Worm (Caenorhabditis elegans) whole organism, L3 larva: ENCODE data around the gene F55C12.6.

Experiments used
- R02D3.7 ChIP-seq: fragments of 150-350 bp; optimal IDR thresholded peaks from 2 replicates; lab custom pipeline; 2014; ENCODE audit warnings: missing biosample characterization, missing genetic modification characterization
- aly-2 ChIP-seq: fragments of 150-350 bp; optimal IDR thresholded peaks from 2 replicates; lab custom pipeline; 2014; ENCODE audit warnings: missing biosample characterization, missing genetic modification characterization
- ama-1 ChIP-seq: fragments of 150-350 bp; optimal IDR thresholded peaks from 2 replicates; lab custom pipeline; 2018
- ceh-16 ChIP-seq: sonication (generic microtip); optimal IDR thresholded peaks from 2 replicates; lab custom pipeline; 2017; ENCODE audit warnings: missing biosample characterization, missing genetic modification characterization
- ceh-28 ChIP-seq: fragments of 150-350 bp; optimal IDR thresholded peaks from 2 replicates; lab custom pipeline; 2014; ENCODE audit warnings: missing biosample characterization, missing genetic modification reagents, missing genetic modification characterization
- ceh-82 ChIP-seq: fragments of 150-350 bp; optimal IDR thresholded peaks from 2 replicates; lab custom pipeline; 2014; ENCODE audit warnings: missing biosample characterization, missing genetic modification characterization
- ceh-9 ChIP-seq: sonication (generic microtip); optimal IDR thresholded peaks from 2 replicates; lab custom pipeline; 2018; ENCODE audit warnings: missing biosample characterization, missing genetic modification characterization
- daf-12 ChIP-seq: fragments of 150-350 bp; optimal IDR thresholded peaks from 2 replicates; lab custom pipeline; 2014; ENCODE audit warnings: missing biosample characterization, missing genetic modification reagents, missing genetic modification characterization
- egl-27 ChIP-seq: sonication (generic microtip); optimal IDR thresholded peaks from 4 replicates; lab custom pipeline; 2017; ENCODE audit warnings: missing biosample characterization, missing genetic modification reagents, missing genetic modification characterization
- elt-1 ChIP-seq: fragments of 150-350 bp; optimal IDR thresholded peaks from 2 replicates; lab custom pipeline; 2014; ENCODE audit warnings: missing biosample characterization, missing genetic modification characterization
- elt-2 ChIP-seq: sonication (generic microtip); optimal IDR thresholded peaks from 2 replicates; lab custom pipeline; 2016; ENCODE audit warnings: missing genetic modification reagents, mild to moderate bottlenecking, missing genetic modification characterization, missing compliant biosample characterization
- fos-1 ChIP-seq: fragments of 150-350 bp; optimal IDR thresholded peaks from 2 replicates; lab custom pipeline; 2014; ENCODE audit warnings: missing biosample characterization, missing genetic modification characterization
- hmg-11 ChIP-seq: sonication (generic microtip); optimal IDR thresholded peaks from 2 replicates; lab custom pipeline; 2016; ENCODE audit warnings: missing genetic modification characterization, missing compliant biosample characterization
- lin-15B ChIP-seq: fragments of 150-350 bp; optimal IDR thresholded peaks from 2 replicates; lab custom pipeline; 2014; ENCODE audit warnings: missing biosample characterization, missing genetic modification characterization
- mdl-1 ChIP-seq: fragments of 150-350 bp; optimal IDR thresholded peaks from 2 replicates; lab custom pipeline; 2014; ENCODE audit warnings: missing biosample characterization, missing genetic modification characterization
- mml-1 ChIP-seq: fragments of 150-350 bp; sonication (generic microtip); optimal IDR thresholded peaks from 3 replicates; lab custom pipeline; 2014; ENCODE audit warnings: missing biosample characterization, missing genetic modification characterization
- nfya-1 ChIP-seq: sonication (generic microtip); optimal IDR thresholded peaks from 2 replicates; lab custom pipeline; 2017; ENCODE audit warnings: missing genetic modification characterization, mild to moderate bottlenecking, missing compliant biosample characterization, antibody characterized with exemption, moderate library complexity; ENCODE audit not compliant: insufficient read depth
- nhr-12 ChIP-seq: fragments of 150-350 bp; optimal IDR thresholded peaks from 2 replicates; lab custom pipeline; 2014; ENCODE audit warnings: missing biosample characterization, missing genetic modification characterization
- nhr-23 ChIP-seq: fragments of 150-350 bp; optimal IDR thresholded peaks from 2 replicates; lab custom pipeline; 2014; ENCODE audit warnings: missing biosample characterization, missing genetic modification reagents, missing genetic modification characterization
- nhr-237 ChIP-seq: fragments of 150-350 bp; optimal IDR thresholded peaks from 2 replicates; lab custom pipeline; 2014; ENCODE audit warnings: missing biosample characterization, missing genetic modification characterization
- nhr-25 ChIP-seq: sonication (generic microtip); optimal IDR thresholded peaks from 2 replicates; lab custom pipeline; 2017; ENCODE audit warnings: missing biosample characterization, missing genetic modification characterization
- nhr-28 ChIP-seq: fragments of 150-350 bp; optimal IDR thresholded peaks from 2 replicates; lab custom pipeline; 2014; ENCODE audit warnings: missing biosample characterization, missing genetic modification characterization
- nhr-43 ChIP-seq: sonication (generic microtip); optimal IDR thresholded peaks from 2 replicates; lab custom pipeline; 2016; ENCODE audit warnings: mild to moderate bottlenecking, missing genetic modification characterization, missing compliant biosample characterization; ENCODE audit not compliant: poor library complexity, severe bottlenecking
- nhr-67 ChIP-seq: fragments of 150-350 bp; optimal IDR thresholded peaks from 2 replicates; lab custom pipeline; 2014; ENCODE audit warnings: missing biosample characterization, missing genetic modification characterization
- nhr-76 ChIP-seq: fragments of 150-350 bp; sonication (generic microtip); optimal IDR thresholded peaks from 5 replicates; lab custom pipeline; 2014; ENCODE audit warnings: missing biosample characterization, missing genetic modification characterization
- nhr-77 ChIP-seq: fragments of 150-350 bp; optimal IDR thresholded peaks from 2 replicates; lab custom pipeline; 2014; ENCODE audit warnings: missing biosample characterization, missing genetic modification characterization
- pha-4 ChIP-seq: fragments of 150-350 bp; optimal IDR thresholded peaks from 2 replicates; lab custom pipeline; 2014; ENCODE audit warnings: missing biosample characterization, missing genetic modification reagents, missing genetic modification characterization
- pqm-1 ChIP-seq: fragments of 150-350 bp; optimal IDR thresholded peaks from 2 replicates; lab custom pipeline; 2017; ENCODE audit warnings: missing biosample characterization, missing genetic modification characterization, inconsistent platforms
- sea-2 ChIP-seq: fragments of 150-350 bp; sonication (generic microtip); optimal IDR thresholded peaks from 4 replicates; lab custom pipeline; 2014; ENCODE audit warnings: missing biosample characterization, missing genetic modification reagents, missing genetic modification characterization
- skn-1 ChIP-seq: fragments of 150-350 bp; optimal IDR thresholded peaks from 2 replicates; lab custom pipeline; 2014; ENCODE audit warnings: missing biosample characterization, missing genetic modification characterization
- snpc-4 ChIP-seq: fragments of 150-350 bp; optimal IDR thresholded peaks from 2 replicates; lab custom pipeline; 2014; ENCODE audit warnings: missing biosample characterization, missing genetic modification characterization
- tbx-2 ChIP-seq: sonication (generic microtip); optimal IDR thresholded peaks from 2 replicates; lab custom pipeline; 2016; ENCODE audit warnings: mild to moderate bottlenecking, missing genetic modification characterization, missing compliant biosample characterization
- unc-62 ChIP-seq: fragments of 150-350 bp; sonication (generic microtip); optimal IDR thresholded peaks from 4 replicates; lab custom pipeline; 2014; ENCODE audit warnings: missing biosample characterization, missing genetic modification reagents, missing genetic modification characterization
- zag-1 ChIP-seq: fragments of 150-350 bp; optimal IDR thresholded peaks from 2 replicates; lab custom pipeline; 2014; ENCODE audit warnings: missing biosample characterization, missing genetic modification characterization
- ztf-4 ChIP-seq: fragments of 150-350 bp; optimal IDR thresholded peaks from 2 replicates; lab custom pipeline; 2014; ENCODE audit warnings: missing biosample characterization, missing genetic modification characterization

The F55C12.6 gene

ce11 chrII:5876053-5876452 is at the start of gene F55C12.6:
F55C12.6 (minus strand) TSS chrII:5876153.
- no peak for TF ChIP-seq mdl-1 (tag; lab: Kevin White, UChicago)
- no peak for TF ChIP-seq zag-1 (tag; lab: Kevin White, UChicago)
- TF ChIP-seq ama-1, result no peak
- no peak for TF ChIP-seq nfya-1 (tag; lab: Kevin White, UChicago)
- TF ChIP-seq nhr-25 (tag; lab: Kevin White, UChicago), result no peak
- TF ChIP-seq ceh-82 (tag; lab: Kevin White, UChicago), result no peak
- TF ChIP-seq nhr-12 (tag; lab: Kevin White, UChicago), result no peak
- no peak for TF ChIP-seq pha-4 (tag; lab: Kevin White, UChicago)
- TF ChIP-seq nhr-67 (tag; lab: Kevin White, UChicago), result no peak
- TF ChIP-seq, all 47 proteins: peak for 0

- TF ChIP-seq nfya-1 (tag; lab: Kevin White, UChicago) (no peak), aly-2 (tag; lab: Kevin White, UChicago) (no peak), zag-1 (tag; lab: Kevin White, UChicago) (no peak), pqm-1 (tag; lab: Kevin White, UChicago) (no peak), unc-62 (GFP tag; lab: Kevin White, UChicago) (no peak), nhr-28 (no peak), mml-1 (tag; lab: Kevin White, UChicago) (no peak), egl-27 (no peak), daf-12 (tag; lab: Kevin White, UChicago) (no peak), nhr-77 (tag; lab: Kevin White, UChicago) (no peak), nhr-76 (tag; lab: Kevin White, UChicago) (no peak), nhr-12 (tag; lab: Kevin White, UChicago) (no peak), tbx-2 (tag; lab: Kevin White, UChicago) (no peak), fos-1 (tag; lab: Kevin White, UChicago) (no peak), ceh-82 (tag; lab: Kevin White, UChicago) (no peak)
These were observed 45.7 kb upstream of the F55C12.6 start, which contains the start of gene vrk-1 for ce11 chrII:5921620-5922019. vrk-1 (plus strand) TSS chrII:5921967.

ce11 chrII:5918149-5918697 is 42.3 kb upstream of the F55C12.6 start, which contains the start of gene ptp-2:
ptp-2 (plus strand) TSS chrII:5918647.
- TF ChIP-seq snpc-4, result no peak
- peak; percentile 33 for TF ChIP-seq nhr-43 (tag; lab: Kevin White, UChicago)
- TF ChIP-seq sea-2 (GFP tag; lab: Kevin White, UChicago), result no peak
- TF ChIP-seq nfya-1 (tag; lab: Kevin White, UChicago), result peak; percentile 47
- peak; percentile 0 for TF ChIP-seq elt-2 (tag; lab: Kevin White, UChicago)
- TF ChIP-seq nhr-237 (tag; lab: Kevin White, UChicago), result no peak
- no peak for TF ChIP-seq skn-1 (tag; lab: Kevin White, UChicago)
- no peak for TF ChIP-seq R02D3.7 (tag; lab: Kevin White, UChicago)
- TF ChIP-seq unc-62 (GFP tag; lab: Kevin White, UChicago), result no peak
- TF ChIP-seq daf-12 (tag; lab: Kevin White, UChicago), result no peak
- TF ChIP-seq nhr-23 (tag; lab: Kevin White, UChicago), result peak; percentile 41
- peak; percentile 11 for TF ChIP-seq hmg-11 (tag; lab: Kevin White, UChicago)
- no peak for TF ChIP-seq pqm-1 (tag; lab: Kevin White, UChicago)
- TF ChIP-seq ama-1, result no peak
- TF ChIP-seq ceh-9 (tag; lab: Kevin White, UChicago), result no peak
- peak; percentile 43 for TF ChIP-seq lin-15B (tag; lab: Kevin White, UChicago)
- TF ChIP-seq pha-4 (tag; lab: Kevin White, UChicago), result peak; percentile 51
- no peak for TF ChIP-seq nhr-67 (tag; lab: Kevin White, UChicago)

ce11 chrII:5917010-5917472 is 41.1 kb upstream of the F55C12.6 start, which contains the start of gene frh-1:
frh-1 (plus strand) TSS chrII:5917422.
- TF ChIP-seq elt-2 (tag; lab: Kevin White, UChicago) (peak; percentile 26), nhr-67 (tag; lab: Kevin White, UChicago) (no peak), sea-2 (GFP tag; lab: Kevin White, UChicago) (no peak), ceh-16 (no peak), ztf-4 (tag; lab: Kevin White, UChicago) (no peak), ceh-28 (no peak), elt-1 (tag; lab: Kevin White, UChicago) (no peak)
- TF ChIP-seq, all 47 proteins: peak for 1
